Worm (Caenorhabditis elegans) whole organism, L4 larva: ENCODE results near the gene Y116A8C.37.
A peak's percentile ranks its signal among the peaks of the same experiment; 100 is the strongest.

Source experiments
- F49E8.2 ChIP-seq: sonication (generic microtip); optimal IDR thresholded peaks from 2 replicates; lab custom pipeline; 2016; ENCODE audit warnings: missing compliant biosample characterization, mild to moderate bottlenecking, missing genetic modification characterization, borderline replicate concordance
- R02D3.7 ChIP-seq: fragments of 150-350 bp; sonication (generic microtip); optimal IDR thresholded peaks from 3 replicates; lab custom pipeline; 2014; ENCODE audit warnings: missing biosample characterization, missing genetic modification characterization
- T20F7.1 ChIP-seq: fragments of 200-800 bp; sonication (Bioruptor generic); optimal IDR thresholded peaks from 2 replicates; lab custom pipeline; 2018; ENCODE audit warnings: mild to moderate bottlenecking, missing genetic modification characterization, missing compliant biosample characterization
- T26A8.4 ChIP-seq: fragments of 200-800 bp; sonication (Bioruptor generic); IDR thresholded peaks from 2 replicates; pipeline ENCODE4 v1.3.6; 2022; ENCODE audit warnings: missing genetic modification characterization, missing compliant biosample characterization
- Y48G9A.11 ChIP-seq: fragments of 200-800 bp; sonication (Bioruptor generic); IDR thresholded peaks from 2 replicates; pipeline ENCODE4 v1.3.6; 2022; ENCODE audit warnings: missing genetic modification reagents, missing genetic modification characterization, missing compliant biosample characterization
- Y75B8A.6 ChIP-seq: fragments of 200-800 bp; sonication (Bioruptor generic); IDR thresholded peaks from 2 replicates; pipeline ENCODE4 v1.3.6; 2022; ENCODE audit warnings: missing genetic modification reagents, missing genetic modification characterization, missing compliant biosample characterization
- ZK337.2 ChIP-seq: fragments of 200-800 bp; sonication (Bioruptor generic); IDR thresholded peaks from 2 replicates; pipeline ENCODE4 v1.3.6; 2022; ENCODE audit warnings: missing genetic modification reagents, missing genetic modification characterization, missing compliant biosample characterization
- aha-1 ChIP-seq: fragments of 150-350 bp; peaks from one replicate; lab custom pipeline; 2014; ENCODE audit warnings: missing biosample characterization, missing genetic modification characterization
- ama-1 ChIP-seq: fragments of 150-350 bp; optimal IDR thresholded peaks from 2 replicates; lab custom pipeline; 2014; ENCODE audit warnings: inconsistent platforms, mixed read lengths
- arid-1 ChIP-seq: fragments of 200-800 bp; sonication (Bioruptor generic); conservative IDR thresholded peaks from 2 replicates; pipeline ENCODE4 v1.3.6; 2022; ENCODE audit warnings: missing genetic modification reagents, missing genetic modification characterization, missing compliant biosample characterization
- attf-4 ChIP-seq: sonication (generic microtip); optimal IDR thresholded peaks from 3 replicates; lab custom pipeline; 2017; ENCODE audit warnings: missing biosample characterization, missing genetic modification characterization
- ceh-44 ChIP-seq: fragments of 200-800 bp; sonication (Bioruptor generic); IDR thresholded peaks from 2 replicates; pipeline ENCODE4 v1.3.6; 2022; ENCODE audit warnings: missing genetic modification reagents, missing genetic modification characterization, missing compliant biosample characterization
- daf-16 ChIP-seq, 3 experiments: sonication (generic microtip); optimal IDR thresholded peaks; 2 replicates each; lab custom pipeline; 2016 to 2017; ENCODE audit warnings: missing genetic modification characterization in 3 of 3, missing genetic modification reagents in 3 of 3, mild to moderate bottlenecking in 2 of 3, missing compliant biosample characterization in 2 of 3, missing biosample characterization in 1 of 3, moderate library complexity in 1 of 3
- dmd-6 ChIP-seq: fragments of 200-800 bp; sonication (Bioruptor generic); IDR thresholded peaks from 2 replicates; pipeline ENCODE4 v1.3.6; 2022; ENCODE audit warnings: missing genetic modification reagents, missing genetic modification characterization, missing compliant biosample characterization
- dve-1 ChIP-seq: sonication (generic microtip); optimal IDR thresholded peaks from 2 replicates; lab custom pipeline; 2017; ENCODE audit warnings: antibody characterized with exemption, mild to moderate bottlenecking, missing genetic modification characterization, missing compliant biosample characterization; ENCODE audit not compliant: insufficient read depth
- egl-43 ChIP-seq: fragments of 200-800 bp; sonication (Bioruptor generic); IDR thresholded peaks from 2 replicates; pipeline ENCODE4 v1.3.6; 2022; ENCODE audit warnings: missing genetic modification reagents, missing genetic modification characterization, missing compliant biosample characterization
- fkh-10 ChIP-seq: fragments of 150-350 bp; optimal IDR thresholded peaks from 2 replicates; lab custom pipeline; 2014; ENCODE audit warnings: missing biosample characterization, missing genetic modification reagents, missing genetic modification characterization
- hif-1 ChIP-seq, 2 experiments: sonication (generic microtip); optimal IDR thresholded peaks; 2 replicates each; lab custom pipeline; 2016 to 2017; ENCODE audit warnings: missing compliant biosample characterization in 2 of 2, missing genetic modification characterization in 2 of 2, missing genetic modification reagents in 2 of 2, missing genotype in 2 of 2, mild to moderate bottlenecking in 1 of 2
- hlh-30 ChIP-seq: sonication (generic microtip); optimal IDR thresholded peaks from 2 replicates; lab custom pipeline; 2017; ENCODE audit warnings: antibody characterized with exemption, mild to moderate bottlenecking, missing genetic modification characterization, missing compliant biosample characterization; ENCODE audit not compliant: insufficient read depth
- hmg-1.1 ChIP-seq: fragments of 200-800 bp; sonication (Bioruptor generic); IDR thresholded peaks from 2 replicates; pipeline ENCODE4 v1.3.6; 2022; ENCODE audit warnings: missing genetic modification reagents, missing genetic modification characterization, missing compliant biosample characterization
- jun-1 ChIP-seq: fragments of 150-350 bp; optimal IDR thresholded peaks from 2 replicates; lab custom pipeline; 2014; ENCODE audit warnings: missing biosample characterization, missing genetic modification reagents, missing genetic modification characterization
- lim-7 ChIP-seq: fragments of 200-800 bp; sonication (Bioruptor generic); IDR thresholded peaks from 2 replicates; pipeline ENCODE4 v1.3.6; 2022; ENCODE audit warnings: missing genetic modification characterization, missing compliant biosample characterization
- lin-13 ChIP-seq: fragments of 150-350 bp; optimal IDR thresholded peaks from 2 replicates; lab custom pipeline; 2014; ENCODE audit warnings: missing biosample characterization, missing genetic modification reagents, missing genetic modification characterization
- lin-38 ChIP-seq: fragments of 200-800 bp; sonication (Bioruptor generic); IDR thresholded peaks from 2 replicates; pipeline ENCODE4 v1.3.6; 2022; ENCODE audit warnings: missing genetic modification reagents, missing genetic modification characterization, missing compliant biosample characterization
- lin-39 ChIP-seq: fragments of 150-350 bp; optimal IDR thresholded peaks from 2 replicates; lab custom pipeline; 2014; ENCODE audit warnings: missing biosample characterization, missing genetic modification reagents, missing genetic modification characterization
- madf-5 ChIP-seq, 2 experiments: fragments of 200-800 bp; sonication (Bioruptor generic); IDR thresholded peaks; 2 replicates each; pipeline ENCODE4 v1.3.6; 2022; ENCODE audit warnings: missing compliant biosample characterization in 2 of 2, missing genetic modification characterization in 2 of 2
- mep-1 ChIP-seq: fragments of 150-350 bp; sonication (generic microtip); optimal IDR thresholded peaks from 3 replicates; lab custom pipeline; 2014; ENCODE audit warnings: missing biosample characterization, missing genetic modification characterization
- mes-2 ChIP-seq: sonication (generic microtip); optimal IDR thresholded peaks from 2 replicates; lab custom pipeline; 2016; ENCODE audit warnings: missing genotype, mild to moderate bottlenecking, missing genetic modification characterization, missing compliant biosample characterization; ENCODE audit not compliant: poor library complexity, severe bottlenecking
- mxl-3 ChIP-seq: fragments of 200-800 bp; sonication (Bioruptor generic); optimal IDR thresholded peaks from 2 replicates; lab custom pipeline; 2018; ENCODE audit warnings: mild to moderate bottlenecking, missing genetic modification characterization, missing compliant biosample characterization
- nhr-111 ChIP-seq: fragments of 200-800 bp; sonication (Bioruptor generic); optimal IDR thresholded peaks from 2 replicates; lab custom pipeline; 2018; ENCODE audit warnings: mild to moderate bottlenecking, missing genetic modification characterization, missing compliant biosample characterization
- nhr-28 ChIP-seq: fragments of 150-350 bp; optimal IDR thresholded peaks from 2 replicates; lab custom pipeline; 2014; ENCODE audit warnings: missing biosample characterization, missing genetic modification characterization
- nhr-6 ChIP-seq: fragments of 150-350 bp; optimal IDR thresholded peaks from 2 replicates; lab custom pipeline; 2014; ENCODE audit warnings: missing biosample characterization, missing genetic modification characterization
- rbr-2 ChIP-seq: sonication (generic microtip); optimal IDR thresholded peaks from 2 replicates; lab custom pipeline; 2016; ENCODE audit warnings: missing genotype, missing genetic modification characterization, missing compliant biosample characterization
- sdz-12 ChIP-seq: fragments of 200-800 bp; sonication (Bioruptor generic); optimal IDR thresholded peaks from 2 replicates; lab custom pipeline; 2018; ENCODE audit warnings: mild to moderate bottlenecking, missing genetic modification characterization, missing compliant biosample characterization
- snpc-1.2 ChIP-seq: fragments of 200-800 bp; sonication (Bioruptor generic); IDR thresholded peaks from 2 replicates; pipeline ENCODE4 v1.3.6; 2022; ENCODE audit warnings: missing genetic modification reagents, missing genetic modification characterization, missing compliant biosample characterization
- spr-1 ChIP-seq: sonication (generic microtip); optimal IDR thresholded peaks from 2 replicates; lab custom pipeline; 2016; ENCODE audit warnings: mild to moderate bottlenecking, missing genetic modification characterization, missing compliant biosample characterization
- tag-97 ChIP-seq: fragments of 200-800 bp; sonication (Bioruptor generic); IDR thresholded peaks from 2 replicates; pipeline ENCODE4 v1.3.6; 2022; ENCODE audit warnings: missing genetic modification characterization, missing compliant biosample characterization
- tra-1 ChIP-seq: fragments of 200-800 bp; sonication (Bioruptor generic); IDR thresholded peaks from 2 replicates; pipeline ENCODE4 v1.3.6; 2022; ENCODE audit warnings: missing genetic modification reagents, missing genetic modification characterization, missing compliant biosample characterization
- unc-130 ChIP-seq: sonication (generic microtip); optimal IDR thresholded peaks from 2 replicates; lab custom pipeline; 2016; ENCODE audit warnings: missing genetic modification reagents, missing genetic modification characterization, missing compliant biosample characterization
- unc-39 ChIP-seq: sonication (generic microtip); optimal IDR thresholded peaks from 2 replicates; lab custom pipeline; 2017; ENCODE audit warnings: missing biosample characterization, missing genetic modification characterization
- vab-7 ChIP-seq: fragments of 200-800 bp; sonication (Bioruptor generic); IDR thresholded peaks from 2 replicates; pipeline ENCODE4 v1.3.6; 2022; ENCODE audit warnings: missing genetic modification reagents, missing genetic modification characterization, missing compliant biosample characterization
- zag-1 ChIP-seq: fragments of 150-350 bp; optimal IDR thresholded peaks from 2 replicates; lab custom pipeline; 2014; ENCODE audit warnings: missing biosample characterization, missing genetic modification characterization
- zfp-3 ChIP-seq: fragments of 200-800 bp; sonication (Bioruptor generic); conservative IDR thresholded peaks from 2 replicates; pipeline ENCODE4 v1.3.6; 2022; ENCODE audit warnings: missing genetic modification reagents, missing genetic modification characterization, missing compliant biosample characterization
- zip-11 ChIP-seq: fragments of 200-800 bp; sonication (Bioruptor generic); IDR thresholded peaks from 2 replicates; pipeline ENCODE4 v1.3.6; 2022; ENCODE audit warnings: missing genetic modification characterization, missing compliant biosample characterization
- ztf-11 ChIP-seq: fragments of 150-350 bp; optimal IDR thresholded peaks from 2 replicates; lab custom pipeline; 2014; ENCODE audit warnings: missing biosample characterization, missing genetic modification characterization
- ztf-7 ChIP-seq: fragments of 150-350 bp; optimal IDR thresholded peaks from 2 replicates; lab custom pipeline; 2014; ENCODE audit warnings: missing biosample characterization, missing genetic modification characterization

Y116A8C.37 gene

DNA sequence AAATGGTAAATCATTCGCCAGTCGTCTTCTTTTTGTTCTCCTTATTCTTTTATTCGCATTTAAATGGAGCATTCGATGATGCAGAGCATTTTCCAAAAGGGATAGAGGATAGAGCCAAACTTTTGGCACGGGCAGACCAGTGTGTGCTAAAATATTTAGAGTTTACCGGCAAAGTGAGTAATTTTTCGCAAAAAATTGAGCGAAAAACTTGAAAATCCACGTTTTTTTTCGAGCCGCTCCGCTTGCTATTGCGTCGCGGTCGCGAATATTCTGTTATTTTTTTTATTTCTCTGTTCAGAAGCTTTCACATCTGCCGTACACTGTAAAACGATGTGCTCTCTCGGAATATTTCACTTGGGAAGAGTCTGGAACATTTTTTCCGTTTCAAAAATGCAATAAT is 42.1 kb downstream of the Y116A8C.37 start, which contains the start of gene Y116A8C.43:
Gene Y116A8C.43, plus strand, starts transcription at position 3 of the 400 bp plus-strand sequence.
- TF ChIP-seq aha-1 (tag; lab: Kevin White, UChicago): peak; percentile 76
- peak; percentile 23 for TF ChIP-seq mes-2 (tag; lab: Kevin White, UChicago)
- TF ChIP-seq madf-5 (GFP tag; IDR thresholded peaks at IDR 0.05; lab: Robert Waterston, UW): no peak
- TF ChIP-seq T20F7.1 (GFP tag; lab: Kevin White, UChicago): no peak
- TF ChIP-seq ztf-11 (tag; lab: Kevin White, UChicago): no peak
- TF ChIP-seq rbr-2 (tag; lab: Kevin White, UChicago): peak; percentile 9
- peak; percentile 11; the same call in 1 of the 2 replicates for TF ChIP-seq arid-1
- no peak for TF ChIP-seq hmg-1.1 (GFP tag; lab: Robert Waterston, UW)
- no peak for TF ChIP-seq daf-16 (GFP tag; optimal IDR thresholded peaks at IDR 0.05; lab: Kevin White, UChicago)
- TF ChIP-seq daf-16 (tag; optimal IDR thresholded peaks at IDR 0.05; lab: Kevin White, UChicago): peak; percentile 27
- TF ChIP-seq tra-1 (GFP tag; lab: Robert Waterston, UW): no peak
- no peak for TF ChIP-seq attf-4
- TF ChIP-seq ztf-7 (tag; lab: Kevin White, UChicago): no peak
- no peak for TF ChIP-seq mep-1
- TF ChIP-seq hif-1 (tag; optimal IDR thresholded peaks at IDR 0.05; lab: Kevin White, UChicago): no peak
- 0 out of 2 replicates have a peak, but pooled peaks have one; percentile 17 for TF ChIP-seq zfp-3 (GFP tag; lab: Robert Waterston, UW)
- TF ChIP-seq lin-39 (tag; lab: Kevin White, UChicago): no peak
- TF ChIP-seq ama-1 (lab: Kevin White, UChicago): peak; percentile 84
- TF ChIP-seq lin-13 (GFP tag; lab: Kevin White, UChicago): no peak
- no peak for TF ChIP-seq nhr-28 (tag; lab: Kevin White, UChicago)
- peak; percentile 73 for TF ChIP-seq lin-38 (GFP tag; lab: Robert Waterston, UW)
- TF ChIP-seq snpc-1.2 (GFP tag; lab: Robert Waterston, UW): no peak
- TF ChIP-seq ZK337.2: no peak
- no peak for TF ChIP-seq unc-39 (tag; lab: Kevin White, UChicago)
- TF ChIP-seq sdz-12 (GFP tag; lab: Kevin White, UChicago): no peak
- TF ChIP-seq nhr-6 (tag; lab: Kevin White, UChicago): no peak
- 0 out of 2 replicates have a peak, but pooled peaks have one; percentile 27 for TF ChIP-seq T26A8.4
- peak; percentile 79 for TF ChIP-seq F49E8.2 (tag; lab: Kevin White, UChicago)
- no peak for TF ChIP-seq ceh-44
- peak; percentile 56 for TF ChIP-seq unc-130
- no peak for TF ChIP-seq egl-43 (GFP tag; lab: Robert Waterston, UW)
- no peak; the same call in 1 of the 2 replicates for TF ChIP-seq Y48G9A.11 (GFP tag; lab: Robert Waterston, UW)

DNA sequence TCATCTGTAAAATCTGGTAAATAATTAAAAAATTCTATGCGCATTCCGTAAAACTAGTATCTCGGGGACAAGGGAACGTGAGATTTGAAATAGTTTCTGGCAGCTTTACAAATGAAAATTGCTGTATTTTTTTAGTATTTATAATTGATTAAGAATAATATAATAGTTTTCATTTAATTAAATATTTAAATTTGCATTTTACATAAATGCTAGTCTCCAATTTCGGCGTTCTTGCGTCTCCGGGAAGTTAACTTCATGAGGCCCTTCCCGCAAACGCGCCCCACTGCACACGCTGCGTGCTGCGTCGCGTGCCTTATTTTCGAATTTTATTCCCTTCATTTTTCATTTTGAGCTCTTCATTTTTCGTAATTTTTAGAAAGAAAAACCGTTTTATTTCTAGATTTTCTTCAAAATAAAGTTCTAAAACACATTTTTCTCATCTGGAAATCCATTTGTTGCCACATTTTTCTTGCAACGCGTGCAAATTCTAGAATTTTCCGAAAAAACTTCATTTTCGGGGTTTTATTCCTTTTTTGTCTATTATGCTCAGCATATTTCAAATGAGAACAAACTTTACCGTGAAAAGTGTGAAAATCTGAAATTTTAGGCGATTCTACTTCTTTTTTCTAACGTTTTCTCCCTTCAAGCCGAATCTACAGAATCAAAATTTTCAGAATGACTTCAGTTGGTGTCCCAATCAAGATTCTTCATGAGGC is 43.4 kb downstream of the Y116A8C.37 start, which contains the start of the genes snx-13 and snr-1:
Gene snx-13, minus strand, starts transcription at position 55 of the 716 bp plus-strand sequence.
Gene snr-1, plus strand, starts transcription at position 666 of the 716 bp plus-strand sequence.
- TF ChIP-seq mxl-3 (GFP tag; lab: Kevin White, UChicago) (no peak), Y75B8A.6 (GFP tag; lab: Robert Waterston, UW) (no peak), spr-1 (peak; percentile 40), dmd-6 (GFP tag; lab: Robert Waterston, UW) (peak; percentile 49), lin-38 (GFP tag; lab: Robert Waterston, UW) (peak; percentile 98), ama-1 (lab: Kevin White, UChicago) (no peak), zag-1 (no peak), nhr-28 (tag; lab: Kevin White, UChicago) (peak; percentile 44), jun-1 (tag; lab: Kevin White, UChicago) (no peak), F49E8.2 (tag; lab: Kevin White, UChicago) (peak; percentile 3), tag-97 (GFP tag; lab: Robert Waterston, UW) (no peak), zip-11 (GFP tag; lab: Robert Waterston, UW) (no peak), madf-5 (GFP tag; IDR thresholded peaks at IDR 0.05; lab: Robert Waterston, UW) (0 out of 4 replicates have a peak, but pooled peaks of 1 of the 2 experiments have one; percentile 62), dve-1 (peak; percentile 48), R02D3.7 (no peak), ceh-44 (peak; percentile 84), unc-130 (peak; percentile 90), fkh-10 (GFP tag; lab: Kevin White, UChicago) (peak; percentile 86), ZK337.2 (peak; percentile 74; the same call in 1 of the 2 replicates), vab-7 (GFP tag; lab: Robert Waterston, UW) (peak; percentile 86), nhr-111 (GFP tag; lab: Kevin White, UChicago) (no peak), arid-1 (peak; percentile 61; the same call in 1 of the 2 replicates), hlh-30 (tag; lab: Kevin White, UChicago) (peak; percentile 64), lim-7 (no peak), rbr-2 (tag; lab: Kevin White, UChicago) (peak; percentile 70)
